Fruit fly (Drosophila melanogaster): ENCODE measurements around the gene SREBP.

The SREBP gene

DNA sequence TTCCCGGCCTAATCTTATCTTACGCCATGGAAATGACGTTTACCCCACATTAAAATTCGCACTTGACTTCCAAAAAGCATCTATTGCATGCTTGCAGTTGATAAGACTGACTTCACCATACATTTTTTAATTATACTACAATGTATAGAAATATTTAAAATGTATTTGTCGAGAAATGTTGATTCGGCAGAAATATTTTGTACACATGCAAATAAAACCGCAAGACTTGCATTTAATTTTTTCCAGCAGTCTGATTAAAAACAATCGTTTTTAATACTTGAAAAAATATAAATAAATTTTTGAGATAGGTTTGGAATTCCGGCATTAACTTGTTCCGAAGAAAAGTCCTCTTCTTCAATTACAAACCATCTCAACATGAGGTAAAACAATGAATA, 52.2 kb downstream of the SREBP start:
- no peak for TF ChIP-seq CG17801 (GFP tag; optimal IDR thresholded peaks at IDR 0.05; ENCODE audit: partially characterized antibody)

DNA sequence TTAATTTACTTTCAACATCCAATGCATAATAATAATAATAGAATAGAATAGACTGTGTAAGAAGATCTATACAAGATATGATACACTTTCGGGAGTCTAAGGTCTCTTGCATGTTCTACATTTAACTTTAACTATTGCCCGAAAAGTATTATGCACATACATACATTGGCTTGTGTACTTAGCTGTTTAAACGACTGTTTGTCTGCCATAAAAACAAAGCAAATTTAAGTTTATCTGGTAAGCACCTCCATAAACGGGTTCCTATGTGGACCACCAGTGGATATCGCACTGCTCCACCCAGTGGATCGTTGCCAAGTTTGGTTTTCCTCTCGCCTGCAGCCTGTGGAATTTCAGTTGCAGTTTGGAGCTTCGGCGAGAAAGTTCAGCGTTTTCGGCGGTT, 53.2 kb downstream of the SREBP start:
- TF ChIP-seq CG17801 (GFP tag; optimal IDR thresholded peaks at IDR 0.05; ENCODE audit: partially characterized antibody), result no peak

DNA sequence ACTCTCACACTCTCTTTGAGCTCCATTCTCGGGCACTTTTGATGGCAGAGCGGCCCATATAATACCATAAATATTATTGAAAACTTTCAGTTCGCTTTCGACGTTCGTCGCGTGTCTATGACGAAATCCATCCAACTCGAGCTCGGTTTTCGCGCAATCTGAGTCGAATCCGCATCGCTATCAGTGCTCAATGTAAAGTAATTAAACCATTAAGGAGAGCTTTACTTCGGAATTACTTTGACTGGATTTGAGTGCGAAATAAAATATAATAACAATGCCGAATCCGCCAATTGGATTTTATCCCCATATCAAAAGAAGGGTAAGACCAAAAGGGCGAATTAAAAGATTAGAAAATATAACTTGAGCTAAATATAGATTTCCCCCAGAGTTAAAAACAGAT, 54.3 kb downstream of the SREBP start:
- TF ChIP-seq CG17801 (GFP tag; optimal IDR thresholded peaks at IDR 0.05; ENCODE audit: partially characterized antibody), result no peak
